Fruit fly (Drosophila melanogaster): ENCODE data around the gene Aps.

dm6 chr3L:10848712-10849377 lies 50.1 kb downstream of the Aps start:
- TF ChIP-seq usp (GFP tag; optimal IDR thresholded peaks at IDR 0.05) (no peak), pan (optimal IDR thresholded peaks at IDR 0.05) (no peak)

Measured in whole organism.